Fruit fly (Drosophila melanogaster) whole organism, embryonic: ENCODE results near the gene mRpL15.

Experiments used
- Atf-2 ChIP-seq: fragments of 200-800 bp; sonication (Bioruptor generic); optimal IDR thresholded peaks from 2 replicates; lab custom pipeline; 2016; ENCODE audit warnings: missing biosample characterization, missing genetic modification characterization
- CG10274 ChIP-seq: fragments of 200-800 bp; sonication (Bioruptor generic); optimal IDR thresholded peaks from 3 replicates; lab custom pipeline; 2017; ENCODE audit warnings: missing biosample characterization, mild to moderate bottlenecking, missing genetic modification characterization
- CG11696 ChIP-seq: fragments of 200-800 bp; sonication (Bioruptor generic); IDR thresholded peaks from 2 replicates; pipeline ENCODE4 v1.3.6; 2022; ENCODE audit warnings: missing biosample characterization, missing genetic modification characterization
- CG1233 ChIP-seq: fragments of 200-800 bp; sonication (Bioruptor generic); optimal IDR thresholded peaks from 4 replicates; lab custom pipeline; 2018; ENCODE audit warnings: missing biosample characterization, mild to moderate bottlenecking, missing genetic modification characterization
- CG12942 ChIP-seq: fragments of 200-800 bp; sonication (Bioruptor generic); optimal IDR thresholded peaks from 3 replicates; lab custom pipeline; 2016; ENCODE audit warnings: missing biosample characterization, missing genetic modification characterization
- CG14965 ChIP-seq: fragments of 200-800 bp; sonication (Bioruptor generic); optimal IDR thresholded peaks from 2 replicates; lab custom pipeline; 2016; ENCODE audit warnings: missing biosample characterization, missing genetic modification characterization, borderline replicate concordance
- CG17361 ChIP-seq: fragments of 200-800 bp; sonication (Bioruptor generic); IDR thresholded peaks from 3 replicates; pipeline ENCODE4 v1.3.6; 2022; ENCODE audit warnings: missing biosample characterization, missing genetic modification characterization
- CG17802 ChIP-seq: fragments of 200-800 bp; sonication (Bioruptor generic); optimal IDR thresholded peaks from 2 replicates; lab custom pipeline; 2018; ENCODE audit warnings: missing biosample characterization, mild to moderate bottlenecking, missing genetic modification characterization, moderate library complexity
- CG18599 ChIP-seq: fragments of 200-800 bp; sonication (Bioruptor generic); optimal IDR thresholded peaks from 3 replicates; lab custom pipeline; 2017; ENCODE audit warnings: missing biosample characterization, missing genetic modification characterization, mild to moderate bottlenecking, moderate library complexity, missing genetic modification reagents
- CG18619 ChIP-seq: fragments of 200-800 bp; sonication (Bioruptor generic); optimal IDR thresholded peaks from 3 replicates; lab custom pipeline; 2017; ENCODE audit warnings: missing biosample characterization, mild to moderate bottlenecking, missing genetic modification characterization
- CG32772 ChIP-seq: fragments of 200-800 bp; sonication (Bioruptor generic); IDR thresholded peaks from 2 replicates; pipeline ENCODE4 v1.3.6; 2022; ENCODE audit warnings: missing biosample characterization, missing genetic modification characterization
- CG3838 ChIP-seq: fragments of 200-800 bp; sonication (Bioruptor generic); optimal IDR thresholded peaks from 3 replicates; lab custom pipeline; 2016; ENCODE audit warnings: missing biosample characterization, missing genetic modification characterization
- CG7271 ChIP-seq: fragments of 200-800 bp; sonication (Bioruptor generic); optimal IDR thresholded peaks from 2 replicates; lab custom pipeline; 2018; ENCODE audit warnings: missing biosample characterization, mild to moderate bottlenecking, missing genetic modification characterization, moderate library complexity
- CG7357 ChIP-seq: fragments of 200-800 bp; sonication (Bioruptor generic); IDR thresholded peaks from 3 replicates; pipeline ENCODE4 v1.3.6; 2022; ENCODE audit warnings: missing biosample characterization, missing genetic modification characterization
- CG9727 ChIP-seq: fragments of 200-800 bp; sonication (Bioruptor generic); optimal IDR thresholded peaks from 3 replicates; lab custom pipeline; 2017; ENCODE audit warnings: missing biosample characterization, mild to moderate bottlenecking, missing genetic modification characterization
- CG9797 ChIP-seq: fragments of 200-800 bp; sonication (Bioruptor generic); optimal IDR thresholded peaks from 3 replicates; lab custom pipeline; 2018; ENCODE audit warnings: missing biosample characterization, mild to moderate bottlenecking, missing genetic modification characterization
- CTCF ChIP-seq: fragments of 200-800 bp; sonication (Bioruptor generic); optimal IDR thresholded peaks from 2 replicates; lab custom pipeline; 2017; ENCODE audit warnings: missing biosample characterization, mild to moderate bottlenecking, missing genetic modification characterization, moderate library complexity
- Dfd ChIP-seq, 2 experiments: fragments of >200 bp; optimal IDR thresholded peaks; 2 replicates each; lab custom pipeline; 2017; ENCODE audit warnings: missing biosample characterization in 2 of 2, missing genetic modification characterization in 2 of 2
- E2f2 ChIP-seq: fragments of 200-800 bp; sonication (Bioruptor generic); IDR thresholded peaks from 2 replicates; pipeline ENCODE4 v1.3.6; 2022; ENCODE audit warnings: missing biosample characterization, missing genetic modification characterization
- Fer2 ChIP-seq: fragments of 200-800 bp; sonication (Bioruptor generic); optimal IDR thresholded peaks from 2 replicates; lab custom pipeline; 2018; ENCODE audit warnings: missing biosample characterization, mild to moderate bottlenecking, missing genetic modification characterization, moderate library complexity
- Gsc ChIP-seq: fragments of 200-800 bp; sonication (Bioruptor generic); IDR thresholded peaks from 2 replicates; pipeline ENCODE4 v1.3.6; 2022; ENCODE audit warnings: missing biosample characterization, missing genetic modification characterization
- HLH3B ChIP-seq: fragments of 200-800 bp; sonication (Bioruptor generic); IDR thresholded peaks from 2 replicates; pipeline ENCODE4 v1.3.6; 2022; ENCODE audit warnings: missing biosample characterization, missing genetic modification characterization
- HLHmδ ChIP-seq: fragments of 200-800 bp; sonication (Bioruptor generic); optimal IDR thresholded peaks from 2 replicates; lab custom pipeline; 2018; ENCODE audit warnings: missing biosample characterization, mild to moderate bottlenecking, missing genetic modification characterization, moderate library complexity
- Hmx ChIP-seq: fragments of 200-800 bp; sonication (Bioruptor generic); optimal IDR thresholded peaks from 2 replicates; lab custom pipeline; 2016; ENCODE audit warnings: missing biosample characterization, missing genetic modification characterization
- MESR4 ChIP-seq: fragments of 200-800 bp; sonication (Bioruptor generic); optimal IDR thresholded peaks from 2 replicates; lab custom pipeline; 2018; ENCODE audit warnings: missing biosample characterization, mild to moderate bottlenecking, missing genetic modification characterization, moderate library complexity
- Mes4 ChIP-seq: fragments of 200-800 bp; sonication (Bioruptor generic); optimal IDR thresholded peaks from 2 replicates; lab custom pipeline; 2016; ENCODE audit warnings: missing biosample characterization, missing genetic modification characterization
- Sox100B ChIP-seq: fragments of 200-800 bp; sonication (Bioruptor generic); optimal IDR thresholded peaks from 3 replicates; lab custom pipeline; 2018; ENCODE audit warnings: missing biosample characterization, mild to moderate bottlenecking, missing genetic modification characterization
- TFAM ChIP-seq: fragments of 200-800 bp; sonication (Bioruptor generic); optimal IDR thresholded peaks from 2 replicates; lab custom pipeline; 2017; ENCODE audit warnings: missing biosample characterization, missing genetic modification characterization, inconsistent platforms
- abd-A ChIP-seq: fragments of 200-800 bp; sonication (Bioruptor generic); optimal IDR thresholded peaks from 3 replicates; lab custom pipeline; 2019; ENCODE audit warnings: missing biosample characterization, mild to moderate bottlenecking, missing genetic modification characterization, moderate library complexity
- cad ChIP-seq: fragments of >200 bp; optimal IDR thresholded peaks from 2 replicates; lab custom pipeline; 2017; ENCODE audit warnings: missing biosample characterization, missing genetic modification characterization
- caup ChIP-seq: fragments of 200-800 bp; sonication (Bioruptor generic); optimal IDR thresholded peaks from 3 replicates; lab custom pipeline; 2017; ENCODE audit warnings: missing biosample characterization, mild to moderate bottlenecking, missing genetic modification characterization, moderate library complexity; ENCODE audit not compliant: severe bottlenecking
- ewg ChIP-seq: fragments of 200-800 bp; sonication (Bioruptor generic); optimal IDR thresholded peaks from 3 replicates; lab custom pipeline; 2017; ENCODE audit warnings: mild to moderate bottlenecking, missing biosample characterization, missing genetic modification reagents, missing genetic modification characterization
- grau ChIP-seq: fragments of 200-800 bp; optimal IDR thresholded peaks from 3 replicates; lab custom pipeline; 2019; ENCODE audit warnings: missing biosample characterization, mild to moderate bottlenecking, missing genetic modification characterization, moderate library complexity
- gro ChIP-seq: fragments of 200-800 bp; sonication (Bioruptor generic); optimal IDR thresholded peaks from 2 replicates; lab custom pipeline; 2016; ENCODE audit warnings: missing biosample characterization, missing genetic modification characterization
- inv ChIP-seq: fragments of 200-800 bp; sonication (Bioruptor generic); IDR thresholded peaks from 2 replicates; pipeline ENCODE4 v1.3.6; 2022; ENCODE audit warnings: missing biosample characterization, missing genetic modification characterization; ENCODE audit not compliant: partially characterized antibody
- jumu ChIP-seq: fragments of 200-800 bp; sonication (Bioruptor generic); optimal IDR thresholded peaks from 3 replicates; lab custom pipeline; 2016; ENCODE audit warnings: missing biosample characterization, missing genetic modification characterization
- kah ChIP-seq: fragments of 200-800 bp; sonication (Bioruptor generic); optimal IDR thresholded peaks from 2 replicates; lab custom pipeline; 2018; ENCODE audit warnings: missing biosample characterization, mild to moderate bottlenecking, missing genetic modification characterization
- lbe ChIP-seq: fragments of 200-800 bp; sonication (Bioruptor generic); optimal IDR thresholded peaks from 2 replicates; lab custom pipeline; 2016; ENCODE audit warnings: missing biosample characterization, mild to moderate bottlenecking, missing genetic modification characterization
- onecut ChIP-seq: fragments of 200-800 bp; sonication (Bioruptor generic); IDR thresholded peaks from 2 replicates; pipeline ENCODE4 v1.3.6; 2022; ENCODE audit warnings: missing biosample characterization, missing genetic modification characterization
- pan ChIP-seq, 4 experiments: fragments of >200 bp in 3 of 4; fragments of 200-800 bp in 1 of 4; sonication (Bioruptor generic) in 1 of 4; optimal IDR thresholded peaks in 3 of 4; IDR thresholded peaks in 1 of 4; 2 replicates each; pipeline versions ENCODE4 v1.3.6 to Lab custom; 2017 to 2022; ENCODE audit warnings: missing biosample characterization in 2 of 4, missing genetic modification characterization in 2 of 4, mixed read lengths in 1 of 4
- ro ChIP-seq: fragments of 200-800 bp; sonication (Bioruptor generic); IDR thresholded peaks from 2 replicates; pipeline ENCODE4 v1.3.6; 2022; ENCODE audit warnings: missing biosample characterization, missing genetic modification characterization
- sens-2 ChIP-seq: fragments of 200-800 bp; sonication (Bioruptor generic); IDR thresholded peaks from 2 replicates; pipeline ENCODE4 v1.3.6; 2022; ENCODE audit warnings: missing biosample characterization, missing genetic modification characterization
- seq ChIP-seq: fragments of 200-800 bp; sonication (Bioruptor generic); IDR thresholded peaks from 2 replicates; pipeline ENCODE4 v1.3.6; 2022; ENCODE audit warnings: missing biosample characterization, missing genetic modification characterization
- sim ChIP-seq: fragments of 200-800 bp; sonication (Bioruptor generic); IDR thresholded peaks from 2 replicates; pipeline ENCODE4 v1.3.6; 2022; ENCODE audit warnings: missing biosample characterization, missing genetic modification characterization
- sima ChIP-seq: fragments of 200-800 bp; sonication (Bioruptor generic); optimal IDR thresholded peaks from 2 replicates; lab custom pipeline; 2016; ENCODE audit warnings: missing biosample characterization, missing genetic modification characterization
- slp2 ChIP-seq: fragments of 200-800 bp; sonication (Bioruptor generic); optimal IDR thresholded peaks from 2 replicates; lab custom pipeline; 2016; ENCODE audit warnings: missing biosample characterization, missing genetic modification characterization
- sqz ChIP-seq: fragments of 200-800 bp; sonication (Bioruptor generic); optimal IDR thresholded peaks from 3 replicates; lab custom pipeline; 2018; ENCODE audit warnings: missing biosample characterization, mild to moderate bottlenecking, missing genetic modification characterization
- sr ChIP-seq: fragments of 200-800 bp; sonication (Bioruptor generic); IDR thresholded peaks from 3 replicates; pipeline ENCODE4 v1.3.6; 2022; ENCODE audit warnings: missing biosample characterization, missing genetic modification characterization
- sug ChIP-seq: fragments of 200-800 bp; optimal IDR thresholded peaks from 2 replicates; lab custom pipeline; 2019; ENCODE audit warnings: missing biosample characterization, mild to moderate bottlenecking, missing genetic modification characterization, moderate library complexity
- trh ChIP-seq: fragments of 200-800 bp; sonication (Bioruptor generic); optimal IDR thresholded peaks from 2 replicates; lab custom pipeline; 2016; ENCODE audit warnings: missing biosample characterization, missing genetic modification characterization
- wdn ChIP-seq: fragments of 200-800 bp; sonication (Bioruptor generic); IDR thresholded peaks from 2 replicates; pipeline ENCODE4 v1.3.6; 2022; ENCODE audit warnings: missing biosample characterization, missing genetic modification characterization

mRpL15 gene

DNA sequence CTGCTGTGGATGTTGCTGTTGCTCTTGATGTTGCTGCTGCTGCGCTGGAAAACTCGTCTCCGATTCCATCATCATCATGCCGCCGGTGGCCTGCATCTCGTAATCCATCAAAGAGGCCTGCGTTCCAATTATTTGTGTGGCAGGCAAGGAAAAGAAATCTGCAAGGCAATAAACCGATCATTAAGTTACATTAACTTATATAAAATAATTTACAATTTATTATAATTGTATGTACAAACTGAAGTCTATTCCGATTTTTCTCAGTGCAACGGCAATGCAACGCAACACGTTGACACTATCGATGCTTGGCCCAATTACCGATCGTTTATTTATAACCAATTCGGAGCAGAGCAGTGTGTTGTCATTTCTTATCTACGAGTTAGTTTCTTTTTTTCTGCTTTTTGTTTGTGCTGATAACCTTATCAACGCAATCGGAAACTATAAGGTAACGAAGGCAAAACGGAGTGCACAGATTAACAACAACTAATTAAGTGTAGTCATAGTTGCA lies 35.0 kb upstream of the mRpL15 start (continued):
- TF ChIP-seq pan (optimal IDR thresholded peaks at IDR 0.05; lab: Kevin White, UChicago) (no peak), pan (GFP tag; optimal IDR thresholded peaks at IDR 0.05 in 1 of 2, IDR thresholded peaks at IDR 0.05 in 1 of 2) (peak in 1 of 2 experiments; percentile 69), CG3838 (GFP tag; lab: Kevin White, UChicago) (no peak), CG17361 (no peak), HLHmδ (no peak), kah (peak; percentile 65), CG1233 (GFP tag; lab: Kevin White, UChicago) (peak; percentile 19), CG32772 (GFP tag; lab: Robert Waterston, UW) (0 out of 2 replicates have a peak, but pooled peaks have one; percentile 15), CG18599 (GFP tag; lab: Kevin White, UChicago) (peak; percentile 41), Sox100B (GFP tag; lab: Kevin White, UChicago) (peak; percentile 44), sens-2 (peak; percentile 44; the same call in 1 of the 2 replicates), E2f2 (GFP tag; lab: Robert Waterston, UW) (peak; percentile 39; the same call in 1 of the 2 replicates), sr (GFP tag; lab: Robert Waterston, UW) (peak; percentile 62; the same call in 2 of the 3 replicates), Mes4 (GFP tag; lab: Kevin White, UChicago) (no peak), Hmx (GFP tag; lab: Kevin White, UChicago) (no peak), CG7357 (GFP tag; lab: Robert Waterston, UW) (no peak), jumu (no peak), sqz (GFP tag; lab: Kevin White, UChicago) (peak; percentile 64), Atf-2 (GFP tag; lab: Kevin White, UChicago) (no peak), Dfd (GFP tag; optimal IDR thresholded peaks at IDR 0.05; lab: Kevin White, UChicago) (no peak), abd-A (no peak), Fer2 (tag; lab: Kevin White, UChicago) (no peak), cad (GFP tag; lab: Kevin White, UChicago) (no peak), seq (peak; percentile 69), ro (GFP tag; lab: Robert Waterston, UW) (no peak), sim (GFP tag; lab: Robert Waterston, UW) (peak; percentile 51; the same call in 1 of the 2 replicates), HLH3B (GFP tag; lab: Robert Waterston, UW) (peak; percentile 61), caup (GFP tag; lab: Kevin White, UChicago) (peak; percentile 18), TFAM (GFP tag; lab: Kevin White, UChicago) (no peak), onecut (0 out of 2 replicates have a peak, but pooled peaks have one; percentile 3), trh (no peak), sug (tag; lab: Kevin White, UChicago) (peak; percentile 67), CG14965 (GFP tag; lab: Kevin White, UChicago) (no peak), CG11696 (peak; percentile 26; the same call in 1 of the 2 replicates), gro (no peak), CG18619 (GFP tag; lab: Kevin White, UChicago) (no peak), lbe (no peak), CG7271 (tag; lab: Kevin White, UChicago) (no peak), CG17802 (tag; lab: Kevin White, UChicago) (no peak), CG10274 (GFP tag; lab: Kevin White, UChicago) (peak; percentile 31), CG12942 (peak; percentile 34), CG9727 (peak; percentile 24), slp2 (GFP tag; lab: Kevin White, UChicago) (no peak), inv (no peak), MESR4 (no peak), Gsc (GFP tag; lab: Robert Waterston, UW) (no peak), CTCF (GFP tag; lab: Kevin White, UChicago) (no peak), sima (GFP tag; lab: Kevin White, UChicago) (no peak), grau (tag; lab: Kevin White, UChicago) (peak; percentile 16), ewg (peak; percentile 10), wdn (GFP tag; lab: Robert Waterston, UW) (no peak), CG9797 (GFP tag; lab: Kevin White, UChicago) (no peak)
